Worm (Caenorhabditis elegans) whole organism, L3 larva: ENCODE data around the gene T28A11.13.

Source experiments
- aly-2 ChIP-seq: fragments of 150-350 bp; optimal IDR thresholded peaks from 2 replicates; lab custom pipeline; 2014; ENCODE audit warnings: missing biosample characterization, missing genetic modification characterization
- fos-1 ChIP-seq: fragments of 150-350 bp; optimal IDR thresholded peaks from 2 replicates; lab custom pipeline; 2014; ENCODE audit warnings: missing biosample characterization, missing genetic modification characterization
- lin-39 ChIP-seq: fragments of 150-350 bp; optimal IDR thresholded peaks from 2 replicates; lab custom pipeline; 2018; ENCODE audit warnings: missing biosample characterization, missing genetic modification reagents, missing genetic modification characterization
- nfya-1 ChIP-seq: sonication (generic microtip); optimal IDR thresholded peaks from 2 replicates; lab custom pipeline; 2017; ENCODE audit warnings: missing genetic modification characterization, mild to moderate bottlenecking, missing compliant biosample characterization, antibody characterized with exemption, moderate library complexity; ENCODE audit not compliant: insufficient read depth
- sea-2 ChIP-seq: fragments of 150-350 bp; sonication (generic microtip); optimal IDR thresholded peaks from 4 replicates; lab custom pipeline; 2014; ENCODE audit warnings: missing biosample characterization, missing genetic modification reagents, missing genetic modification characterization
- skn-1 ChIP-seq: fragments of 150-350 bp; optimal IDR thresholded peaks from 2 replicates; lab custom pipeline; 2014; ENCODE audit warnings: missing biosample characterization, missing genetic modification characterization
- tbx-2 ChIP-seq: sonication (generic microtip); optimal IDR thresholded peaks from 2 replicates; lab custom pipeline; 2016; ENCODE audit warnings: mild to moderate bottlenecking, missing genetic modification characterization, missing compliant biosample characterization

DNA sequence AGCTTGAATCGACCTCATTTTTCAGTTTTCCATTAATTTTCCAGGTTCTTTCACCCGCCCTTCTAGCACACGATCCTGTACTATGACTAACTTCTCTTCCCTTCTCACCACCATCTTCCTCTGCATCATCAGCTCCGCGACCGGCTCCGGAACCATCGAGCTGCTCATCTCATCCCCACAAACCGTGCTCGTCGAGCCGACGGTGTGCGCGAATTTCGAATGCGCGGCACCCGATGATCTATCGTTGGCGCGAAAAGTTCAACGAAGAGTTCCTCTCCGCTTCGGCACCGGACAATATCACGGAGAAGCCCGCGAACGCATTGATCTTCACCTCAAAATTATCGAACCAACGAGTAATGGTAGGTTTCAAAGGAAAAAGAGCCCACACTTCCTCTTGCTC lies 39.9 kb downstream of the T28A11.13 start, which contains the start of gene apx-1:
- TF ChIP-seq lin-39 (tag; lab: Kevin White, UChicago) (no peak), sea-2 (GFP tag; lab: Kevin White, UChicago) (no peak), nfya-1 (no peak), skn-1 (tag; lab: Kevin White, UChicago) (no peak), fos-1 (tag; lab: Kevin White, UChicago) (no peak), aly-2 (tag; lab: Kevin White, UChicago) (no peak), tbx-2 (tag; lab: Kevin White, UChicago) (no peak)
